Fruit fly (Drosophila melanogaster) whole organism, wandering third instar larva: ENCODE data around the gene CG2698.

ENCODE experiments used
- Abd-B ChIP-seq: fragments of >200 bp; optimal IDR thresholded peaks from 2 replicates; lab custom pipeline; 2017; ENCODE audit warnings: missing biosample characterization, missing genetic modification characterization
- CG32264 ChIP-seq: fragments of 200-800 bp; sonication (Bioruptor generic); optimal IDR thresholded peaks from 2 replicates; lab custom pipeline; 2016; ENCODE audit warnings: missing biosample characterization, missing genetic modification characterization
- CG9705 ChIP-seq: fragments of 200-800 bp; sonication (Bioruptor generic); optimal IDR thresholded peaks from 2 replicates; lab custom pipeline; 2018; ENCODE audit warnings: missing biosample characterization, mild to moderate bottlenecking, missing genetic modification characterization
- CrebA ChIP-seq: fragments of 200-800 bp; sonication (Bioruptor generic); optimal IDR thresholded peaks from 2 replicates; lab custom pipeline; 2016; ENCODE audit warnings: missing biosample characterization, mild to moderate bottlenecking, missing genetic modification characterization, borderline replicate concordance
- Dfd ChIP-seq: fragments of >200 bp; optimal IDR thresholded peaks from 2 replicates; lab custom pipeline; 2017; ENCODE audit warnings: missing biosample characterization, missing genetic modification characterization
- Dif ChIP-seq: fragments of 200-275, 200-300 bp; sonication (Bioruptor generic); optimal IDR thresholded peaks from 2 replicates; lab custom pipeline; 2018; ENCODE audit warnings: missing biosample characterization, missing genetic modification characterization; ENCODE audit not compliant: partially characterized antibody
- GATAd ChIP-seq: sonication (Bioruptor generic); optimal IDR thresholded peaks from 2 replicates; lab custom pipeline; 2016; ENCODE audit warnings: missing biosample characterization, missing genetic modification characterization
- HLH106 ChIP-seq: fragments of 200-800 bp; optimal IDR thresholded peaks from 3 replicates; lab custom pipeline; 2019; ENCODE audit warnings: missing biosample characterization, mild to moderate bottlenecking, missing genetic modification characterization, moderate library complexity
- Hnf4 ChIP-seq: fragments of 200-800 bp; sonication (Bioruptor generic); optimal IDR thresholded peaks from 2 replicates; lab custom pipeline; 2016; ENCODE audit warnings: missing biosample characterization, mild to moderate bottlenecking, missing genetic modification characterization
- Hr78 ChIP-seq: fragments of >200 bp; optimal IDR thresholded peaks from 2 replicates; lab custom pipeline; 2017; ENCODE audit warnings: missing biosample characterization, missing genetic modification characterization
- Hr83 ChIP-seq: fragments of 200-300 bp; sonication (Bioruptor generic); optimal IDR thresholded peaks from 2 replicates; lab custom pipeline; 2016; ENCODE audit warnings: missing biosample characterization, mild to moderate bottlenecking, missing genetic modification characterization, moderate library complexity; ENCODE audit not compliant: poor library complexity, severe bottlenecking
- Jra ChIP-seq: sonication (Bioruptor generic); optimal IDR thresholded peaks from 2 replicates; lab custom pipeline; 2016; ENCODE audit warnings: missing biosample characterization, missing genetic modification characterization
- Mio ChIP-seq: sonication (Bioruptor generic); optimal IDR thresholded peaks from 2 replicates; lab custom pipeline; 2016; ENCODE audit warnings: missing biosample characterization, missing genetic modification characterization
- Myc ChIP-seq: fragments of >200 bp; optimal IDR thresholded peaks from 2 replicates; lab custom pipeline; 2017
- N ChIP-seq: fragments of >200 bp; optimal IDR thresholded peaks from 2 replicates; lab custom pipeline; 2018; ENCODE audit warnings: missing biosample characterization, missing external identifiers, missing genetic modification characterization
- OdsH ChIP-seq: fragments of 200-800 bp; sonication (Bioruptor generic); optimal IDR thresholded peaks from 2 replicates; lab custom pipeline; 2016; ENCODE audit warnings: missing biosample characterization, mild to moderate bottlenecking, missing genetic modification characterization
- Rel ChIP-seq, 2 experiments: fragments of 200-800 bp; sonication (Bioruptor generic) in 1 of 2; optimal IDR thresholded peaks; 2 replicates in 1 of 2; 3 replicates in 1 of 2; lab custom pipeline; 2016 to 2019; ENCODE audit warnings: mild to moderate bottlenecking in 2 of 2, missing biosample characterization in 2 of 2, missing genetic modification characterization in 2 of 2, moderate library complexity in 1 of 2
- Sp1 ChIP-seq: fragments of 200-800 bp; sonication (Bioruptor generic); optimal IDR thresholded peaks from 3 replicates; lab custom pipeline; 2019; ENCODE audit warnings: missing biosample characterization, mild to moderate bottlenecking, missing genetic modification characterization, moderate library complexity
- Vsx2 ChIP-seq: fragments of 200-300, 225-300 bp; sonication (Bioruptor generic); optimal IDR thresholded peaks from 2 replicates; lab custom pipeline; 2018; ENCODE audit warnings: missing biosample characterization, missing genetic modification characterization; ENCODE audit not compliant: partially characterized antibody
- br ChIP-seq: fragments of 200-800 bp; sonication (Bioruptor generic); optimal IDR thresholded peaks from 2 replicates; lab custom pipeline; 2016; ENCODE audit warnings: missing biosample characterization, missing genetic modification characterization
- brk ChIP-seq: fragments of 200-800 bp; sonication (Bioruptor generic); optimal IDR thresholded peaks from 2 replicates; lab custom pipeline; 2016; ENCODE audit warnings: missing biosample characterization, mild to moderate bottlenecking, missing genetic modification characterization
- dl ChIP-seq, 2 experiments: fragments of 175-275, 200-275 bp in 1 of 2; fragments of 200-275 bp in 1 of 2; sonication (Bioruptor generic); optimal IDR thresholded peaks; lab custom pipeline; 2018; ENCODE audit warnings: mild to moderate bottlenecking in 2 of 2, missing biosample characterization in 2 of 2, missing genetic modification characterization in 2 of 2, moderate library complexity in 2 of 2; ENCODE audit not compliant: partially characterized antibody in 2 of 2, insufficient read depth in 1 of 2
- dmrt93B ChIP-seq: fragments of 200-800 bp; sonication (Bioruptor generic); optimal IDR thresholded peaks from 2 replicates; lab custom pipeline; 2018; ENCODE audit warnings: missing biosample characterization, mild to moderate bottlenecking, missing genetic modification characterization
- dsf ChIP-seq: sonication (Bioruptor generic); optimal IDR thresholded peaks from 2 replicates; lab custom pipeline; 2016; ENCODE audit warnings: missing biosample characterization, missing genetic modification characterization, borderline replicate concordance
- ey ChIP-seq: fragments of 200-800 bp; sonication (Bioruptor generic); optimal IDR thresholded peaks from 2 replicates; lab custom pipeline; 2016; ENCODE audit warnings: missing biosample characterization, missing genetic modification characterization
- foxo ChIP-seq, 2 experiments: fragments of 200-800 bp; sonication (Bioruptor generic); optimal IDR thresholded peaks; 2 replicates in 1 of 2; 3 replicates in 1 of 2; lab custom pipeline; 2016 to 2017; ENCODE audit warnings: missing biosample characterization in 2 of 2, missing genetic modification characterization in 2 of 2
- fru ChIP-seq: fragments of 200-800 bp; sonication (Bioruptor generic); optimal IDR thresholded peaks from 3 replicates; lab custom pipeline; 2016; ENCODE audit warnings: missing biosample characterization, mild to moderate bottlenecking, missing genetic modification characterization
- h ChIP-seq: fragments of 200-800 bp; sonication (Bioruptor generic); optimal IDR thresholded peaks from 3 replicates; lab custom pipeline; 2016; ENCODE audit warnings: missing biosample characterization, mild to moderate bottlenecking, missing genetic modification characterization
- jim ChIP-seq: fragments of 175-275, 200-325 bp; sonication (Bioruptor generic); optimal IDR thresholded peaks from 2 replicates; lab custom pipeline; 2016; ENCODE audit warnings: missing biosample characterization, mild to moderate bottlenecking, missing genetic modification characterization
- lola ChIP-seq: fragments of >200 bp; optimal IDR thresholded peaks from 2 replicates; lab custom pipeline; 2017; ENCODE audit warnings: missing biosample characterization, missing genetic modification characterization
- pan ChIP-seq: fragments of >200 bp; optimal IDR thresholded peaks from 2 replicates; lab custom pipeline; 2017
- psq ChIP-seq: fragments of 200-800 bp; sonication (Bioruptor generic); optimal IDR thresholded peaks from 3 replicates; lab custom pipeline; 2017; ENCODE audit warnings: missing biosample characterization, mild to moderate bottlenecking, missing genetic modification characterization, moderate library complexity
- rgr ChIP-seq: fragments of 200-800 bp; sonication (Bioruptor generic); optimal IDR thresholded peaks from 3 replicates; lab custom pipeline; 2016; ENCODE audit warnings: missing biosample characterization, mild to moderate bottlenecking, missing genetic modification characterization
- sage ChIP-seq: fragments of 200-800 bp; sonication (Bioruptor generic); optimal IDR thresholded peaks from 2 replicates; lab custom pipeline; 2016; ENCODE audit warnings: missing biosample characterization, mild to moderate bottlenecking, missing genetic modification characterization
- sv ChIP-seq: fragments of 200-800 bp; sonication (Bioruptor generic); optimal IDR thresholded peaks from 3 replicates; lab custom pipeline; 2016; ENCODE audit warnings: missing biosample characterization, missing genetic modification characterization
- tai ChIP-seq: sonication (Bioruptor generic); optimal IDR thresholded peaks from 2 replicates; lab custom pipeline; 2016; ENCODE audit warnings: missing biosample characterization, missing genetic modification characterization
- usp ChIP-seq: fragments of >200 bp; optimal IDR thresholded peaks from 2 replicates; lab custom pipeline; 2017; ENCODE audit warnings: missing biosample characterization, missing genetic modification characterization
- woc ChIP-seq: sonication (Bioruptor generic); optimal IDR thresholded peaks from 2 replicates; lab custom pipeline; 2016; ENCODE audit warnings: missing biosample characterization, mild to moderate bottlenecking, missing genetic modification characterization

CG2698 gene

DNA sequence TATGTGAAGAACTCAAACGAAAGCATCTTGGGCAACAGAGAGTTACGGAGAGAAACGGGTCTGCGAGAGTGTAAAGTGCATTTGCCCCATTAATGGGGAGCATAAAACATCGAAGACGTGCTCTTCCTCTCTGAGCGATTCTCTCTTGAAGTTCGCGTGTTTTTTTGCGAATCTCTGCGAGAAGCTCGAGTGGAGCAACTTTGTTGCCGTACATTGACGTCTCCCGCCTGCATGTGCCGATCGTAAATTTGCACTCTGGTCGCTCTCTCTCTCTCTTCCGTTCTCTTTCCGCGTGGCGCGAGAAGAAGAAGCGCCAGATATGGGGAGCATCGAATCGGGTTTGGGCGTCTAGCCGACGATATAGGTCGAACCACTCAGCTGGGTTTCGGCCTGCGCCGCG lies 33.6 kb upstream of the CG2698 start:
- TF ChIP-seq sv (GFP tag; lab: Kevin White, UChicago), result no peak
- peak; percentile 87 to 93 for TF ChIP-seq dl (GFP tag; optimal IDR thresholded peaks at IDR 0.05; lab: Kevin White, UChicago; ENCODE audit: insufficient read depth in 1 of 2, partially characterized antibody in 2 of 2)
- TF ChIP-seq Vsx2 (GFP tag; lab: Kevin White, UChicago), result peak; percentile 52
- TF ChIP-seq CrebA (GFP tag; lab: Kevin White, UChicago), result peak; percentile 87
- peak; percentile 5 for TF ChIP-seq h (GFP tag; lab: Kevin White, UChicago)
- peak; percentile 82 for TF ChIP-seq Rel (GFP tag; optimal IDR thresholded peaks at IDR 0.05; lab: Kevin White, UChicago)
- no peak for TF ChIP-seq Rel (tag; optimal IDR thresholded peaks at IDR 0.05; lab: Kevin White, UChicago)
- peak; percentile 34 for TF ChIP-seq woc (GFP tag; lab: Kevin White, UChicago)
- TF ChIP-seq fru, result no peak
- peak; percentile 16 for TF ChIP-seq Hr83 (GFP tag; lab: Kevin White, UChicago)
- TF ChIP-seq usp (GFP tag; lab: Kevin White, UChicago), result no peak
- peak; percentile 93 for TF ChIP-seq Dif
- peak in 1 of 2 experiments; percentile 27 for TF ChIP-seq foxo (GFP tag; optimal IDR thresholded peaks at IDR 0.05; lab: Kevin White, UChicago)

DNA sequence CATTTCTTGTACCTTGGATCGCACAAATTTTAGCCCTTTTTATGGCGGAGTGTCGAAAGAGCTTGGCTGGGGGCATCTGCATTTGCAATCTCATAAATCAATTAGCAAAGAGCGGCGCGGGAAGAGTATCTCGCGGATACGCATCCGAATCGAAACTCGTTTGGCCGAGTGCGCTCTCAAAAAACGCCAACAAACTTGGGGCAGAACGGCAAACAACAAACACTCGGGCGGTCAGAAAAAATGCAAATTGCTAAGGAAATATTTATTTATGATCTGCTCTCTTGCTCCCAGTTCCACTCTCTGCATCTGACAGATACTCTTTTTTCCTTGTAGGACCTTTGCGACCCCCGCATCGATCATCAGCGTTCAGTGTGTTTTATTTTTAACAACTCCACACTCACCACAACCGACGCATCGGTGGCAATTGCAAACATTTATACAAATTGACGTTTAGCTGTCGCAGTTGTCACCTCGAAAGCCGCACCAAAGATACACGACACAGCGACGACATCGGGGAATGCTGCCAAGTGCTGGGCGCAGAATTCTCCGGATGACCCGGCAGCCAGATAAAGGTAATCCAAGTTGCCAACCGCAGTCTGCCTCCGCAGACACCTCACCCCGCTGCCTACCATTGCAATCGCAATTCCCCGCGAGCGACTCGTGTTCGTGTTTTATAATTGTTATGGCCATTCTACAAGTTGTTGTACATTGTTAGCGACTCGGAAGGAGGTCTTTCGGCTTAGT lies 32.2 kb upstream of the CG2698 start:
- no peak for TF ChIP-seq Rel (GFP tag; optimal IDR thresholded peaks at IDR 0.05; lab: Kevin White, UChicago)
- TF ChIP-seq Rel (tag; optimal IDR thresholded peaks at IDR 0.05; lab: Kevin White, UChicago), result peak; percentile 1
- TF ChIP-seq jim, result no peak
- TF ChIP-seq Hr83 (GFP tag; lab: Kevin White, UChicago), result no peak
- no peak for TF ChIP-seq dmrt93B (GFP tag; lab: Kevin White, UChicago)
- no peak for TF ChIP-seq pan (lab: Kevin White, UChicago)
- no peak for TF ChIP-seq N (GFP tag; lab: Kevin White, UChicago)
- TF ChIP-seq Myc, result no peak
- peak in 1 of 2 experiments; percentile 25 for TF ChIP-seq dl (GFP tag; optimal IDR thresholded peaks at IDR 0.05; lab: Kevin White, UChicago; ENCODE audit: insufficient read depth in 1 of 2, partially characterized antibody in 2 of 2)
- TF ChIP-seq ey (GFP tag; lab: Kevin White, UChicago), result no peak
- TF ChIP-seq usp (GFP tag; lab: Kevin White, UChicago), result no peak
- no peak for TF ChIP-seq dsf
- no peak for TF ChIP-seq Mio (GFP tag; lab: Kevin White, UChicago)
- peak; percentile 0 for TF ChIP-seq Vsx2 (GFP tag; lab: Kevin White, UChicago)
- no peak for TF ChIP-seq foxo (GFP tag; optimal IDR thresholded peaks at IDR 0.05; lab: Kevin White, UChicago)
- TF ChIP-seq Hnf4 (GFP tag; lab: Kevin White, UChicago), result no peak
- TF ChIP-seq OdsH (GFP tag; lab: Kevin White, UChicago), result no peak
- no peak for TF ChIP-seq h (GFP tag; lab: Kevin White, UChicago)
- TF ChIP-seq Dif, result no peak

DNA sequence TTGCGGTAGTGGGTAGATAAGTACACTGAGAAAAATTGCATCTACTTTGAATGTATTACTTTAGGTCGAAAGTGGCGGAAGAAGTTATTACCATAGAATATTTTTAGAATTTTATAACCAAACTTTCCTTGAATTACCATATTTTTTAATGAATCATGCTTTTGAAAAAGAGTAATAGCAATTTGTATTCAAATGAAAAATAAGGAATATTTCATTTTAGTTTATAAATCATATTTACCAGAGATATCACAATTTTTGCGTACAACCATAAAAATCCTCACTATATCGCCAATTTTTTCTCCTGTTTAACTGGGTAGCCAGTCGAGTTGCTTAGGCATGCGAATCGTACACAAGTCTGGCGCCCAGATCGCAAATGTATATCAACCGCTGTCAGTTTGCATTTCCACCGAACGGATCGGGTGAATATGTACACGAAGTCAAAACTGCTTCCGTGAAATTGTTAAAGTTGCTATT lies 31.6 kb upstream of the CG2698 start:
- TF ChIP-seq Rel (GFP tag; optimal IDR thresholded peaks at IDR 0.05; lab: Kevin White, UChicago) (no peak), Rel (tag; optimal IDR thresholded peaks at IDR 0.05; lab: Kevin White, UChicago) (no peak), OdsH (GFP tag; lab: Kevin White, UChicago) (peak; percentile 44), Mio (GFP tag; lab: Kevin White, UChicago) (no peak), CG32264 (no peak), dsf (no peak), CrebA (GFP tag; lab: Kevin White, UChicago) (no peak), N (GFP tag; lab: Kevin White, UChicago) (no peak), CG9705 (no peak), sv (GFP tag; lab: Kevin White, UChicago) (no peak), Hr83 (GFP tag; lab: Kevin White, UChicago) (no peak), tai (GFP tag; lab: Kevin White, UChicago) (no peak), usp (GFP tag; lab: Kevin White, UChicago) (no peak), foxo (GFP tag; optimal IDR thresholded peaks at IDR 0.05; lab: Kevin White, UChicago) (peak in 1 of 2 experiments; percentile 62), br (peak; percentile 42), Abd-B (GFP tag; lab: Kevin White, UChicago) (no peak), HLH106 (peak; percentile 68), Vsx2 (GFP tag; lab: Kevin White, UChicago) (no peak), dmrt93B (GFP tag; lab: Kevin White, UChicago) (peak; percentile 32), jim (no peak), Jra (GFP tag; lab: Kevin White, UChicago) (no peak), brk (no peak), rgr (GFP tag; lab: Kevin White, UChicago) (peak; percentile 50), Sp1 (GFP tag; lab: Kevin White, UChicago) (peak; percentile 58), ey (GFP tag; lab: Kevin White, UChicago) (peak; percentile 49), woc (GFP tag; lab: Kevin White, UChicago) (peak; percentile 3), Dfd (GFP tag; lab: Kevin White, UChicago) (no peak), psq (GFP tag; lab: Kevin White, UChicago) (peak; percentile 31), dl (GFP tag; optimal IDR thresholded peaks at IDR 0.05; lab: Kevin White, UChicago; ENCODE audit: insufficient read depth in 1 of 2, partially characterized antibody in 2 of 2) (no peak), pan (lab: Kevin White, UChicago) (no peak), Hr78 (GFP tag; lab: Kevin White, UChicago) (no peak), Dif (no peak), lola (no peak), GATAd (GFP tag; lab: Kevin White, UChicago) (no peak), h (GFP tag; lab: Kevin White, UChicago) (peak; percentile 58), fru (peak; percentile 62), sage (no peak), Hnf4 (GFP tag; lab: Kevin White, UChicago) (peak; percentile 33)
